Worm (Caenorhabditis elegans) whole organism, L3 larva: ENCODE results near the gene F32D8.3.

Source experiments
- aly-2 ChIP-seq: fragments of 150-350 bp; optimal IDR thresholded peaks from 2 replicates; lab custom pipeline; 2014; ENCODE audit warnings: missing biosample characterization, missing genetic modification characterization
- ama-1 ChIP-seq: fragments of 150-350 bp; optimal IDR thresholded peaks from 2 replicates; lab custom pipeline; 2018
- elt-2 ChIP-seq: sonication (generic microtip); optimal IDR thresholded peaks from 2 replicates; lab custom pipeline; 2016; ENCODE audit warnings: missing genetic modification reagents, mild to moderate bottlenecking, missing genetic modification characterization, missing compliant biosample characterization
- elt-3 ChIP-seq, 3 experiments: fragments of 150-350 bp in 1 of 3; sonication (generic microtip) in 2 of 3; optimal IDR thresholded peaks; 2 replicates in 2 of 3; 4 replicates in 1 of 3; lab custom pipeline; 2014 to 2017; ENCODE audit warnings: missing biosample characterization in 3 of 3, missing genetic modification characterization in 3 of 3
- fos-1 ChIP-seq: fragments of 150-350 bp; optimal IDR thresholded peaks from 2 replicates; lab custom pipeline; 2014; ENCODE audit warnings: missing biosample characterization, missing genetic modification characterization
- nhr-23 ChIP-seq: fragments of 150-350 bp; optimal IDR thresholded peaks from 2 replicates; lab custom pipeline; 2014; ENCODE audit warnings: missing biosample characterization, missing genetic modification reagents, missing genetic modification characterization
- sea-2 ChIP-seq: fragments of 150-350 bp; sonication (generic microtip); optimal IDR thresholded peaks from 4 replicates; lab custom pipeline; 2014; ENCODE audit warnings: missing biosample characterization, missing genetic modification reagents, missing genetic modification characterization
- skn-1 ChIP-seq: fragments of 150-350 bp; optimal IDR thresholded peaks from 2 replicates; lab custom pipeline; 2014; ENCODE audit warnings: missing biosample characterization, missing genetic modification characterization
- zag-1 ChIP-seq: fragments of 150-350 bp; optimal IDR thresholded peaks from 2 replicates; lab custom pipeline; 2014; ENCODE audit warnings: missing biosample characterization, missing genetic modification characterization

DNA sequence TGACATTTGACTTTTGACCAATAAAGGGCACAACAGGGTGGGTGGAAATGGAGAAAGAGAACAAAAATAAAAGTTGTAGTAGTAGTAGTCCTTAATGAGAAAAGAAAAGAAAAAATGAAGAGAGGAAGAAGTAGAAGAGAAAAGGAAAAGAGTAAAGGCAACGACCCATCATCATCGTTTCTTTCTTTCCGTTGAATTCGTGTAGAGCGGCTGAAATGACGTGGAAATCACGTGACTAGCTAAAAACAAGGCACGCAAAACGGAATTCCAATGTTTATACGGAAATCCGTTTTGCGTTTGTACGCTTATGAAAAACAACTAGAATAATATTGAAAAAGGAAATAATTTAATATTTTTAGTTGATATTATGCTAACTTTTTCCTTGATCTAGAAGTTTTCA, 19.1 kb upstream of the F32D8.3 start:
- TF ChIP-seq zag-1 (tag; lab: Kevin White, UChicago) (no peak), skn-1 (tag; lab: Kevin White, UChicago) (no peak), ama-1 (lab: Kevin White, UChicago) (no peak), elt-3 (tag; optimal IDR thresholded peaks at IDR 0.05; lab: Kevin White, UChicago) (no peak), fos-1 (tag; lab: Kevin White, UChicago) (no peak), elt-2 (tag; lab: Kevin White, UChicago) (no peak), nhr-23 (tag; lab: Kevin White, UChicago) (no peak), sea-2 (GFP tag; lab: Kevin White, UChicago) (no peak), aly-2 (tag; lab: Kevin White, UChicago) (no peak)
